Worm (Caenorhabditis elegans): ENCODE measurements around the gene dpl-1.

Gene dpl-1

DNA sequence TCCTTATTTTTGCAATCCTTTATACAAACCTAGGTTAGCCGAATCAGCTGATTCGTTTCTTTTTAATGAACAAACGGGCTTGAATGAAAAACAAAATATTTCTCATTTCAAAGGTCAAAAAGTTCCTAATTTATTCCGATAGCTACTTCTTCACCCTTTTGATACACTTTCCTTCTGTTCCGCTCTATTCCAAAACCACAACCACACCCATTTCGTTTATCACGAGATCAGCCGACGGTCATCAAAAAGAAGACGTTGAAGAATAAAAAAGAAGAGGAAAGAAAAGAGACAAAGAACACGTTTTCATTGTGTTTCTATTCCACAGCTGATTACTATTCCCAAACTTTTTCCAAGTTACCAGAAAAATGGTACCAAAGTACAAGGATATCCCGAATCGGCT lies 21.6 kb upstream of the dpl-1 start (continued):
- TF ChIP-seq ceh-90 (tag; optimal IDR thresholded peaks at IDR 0.05): no peak

ce11 chrII:9152231-9152630 lies 17.5 kb upstream of the dpl-1 start, which contains the start of gene col-78:
TSS of gene col-78 (plus strand) at chrII:9152531.
- no peak for TF ChIP-seq ces-1 (GFP tag; optimal IDR thresholded peaks at IDR 0.05)
- TF ChIP-seq Y116A8C.19 (tag; optimal IDR thresholded peaks at IDR 0.05; ENCODE audit: borderline replicate concordance): no peak
- no peak for TF ChIP-seq C16A3.4 (tag; optimal IDR thresholded peaks at IDR 0.05)
- TF ChIP-seq grh-1 (GFP tag; IDR thresholded peaks at IDR 0.05): no peak
- TF ChIP-seq nhr-71 (tag; optimal IDR thresholded peaks at IDR 0.05): no peak
- TF ChIP-seq unc-62 (GFP tag; optimal IDR thresholded peaks at IDR 0.05): no peak
- TF ChIP-seq ceh-88 (GFP tag; IDR thresholded peaks at IDR 0.05): no peak
- TF ChIP-seq mef-2 (tag; optimal IDR thresholded peaks at IDR 0.05): no peak
- TF ChIP-seq pag-3 (tag; optimal IDR thresholded peaks at IDR 0.05; ENCODE audit: borderline replicate concordance, insufficient read depth): no peak
- TF ChIP-seq lin-14 (GFP tag; optimal IDR thresholded peaks at IDR 0.05): no peak
- no peak for TF ChIP-seq ztf-4 (tag; optimal IDR thresholded peaks at IDR 0.05)

DNA sequence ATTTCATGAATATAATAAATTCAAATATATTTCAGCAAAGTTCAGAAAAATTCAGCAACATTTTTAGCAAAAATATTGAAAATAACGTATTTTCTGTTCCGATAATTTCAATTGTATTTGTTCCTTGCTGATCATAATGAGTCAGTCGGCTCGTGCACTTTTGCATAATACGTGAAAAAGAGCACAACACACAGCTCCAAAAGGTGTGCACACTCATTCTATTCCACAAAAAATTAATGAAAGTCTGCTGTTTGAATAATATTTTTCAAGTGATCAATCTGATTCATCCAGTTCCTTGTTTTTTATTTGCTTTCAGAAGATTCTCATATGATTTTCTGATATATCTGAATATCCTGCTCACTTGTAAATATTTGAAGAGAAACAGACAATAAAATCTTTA lies 15.4 kb upstream of the dpl-1 start:
- TF ChIP-seq ceh-90 (tag; optimal IDR thresholded peaks at IDR 0.05) (no peak), mab-9 (GFP tag; IDR thresholded peaks at IDR 0.05) (no peak), blmp-1 (tag; optimal IDR thresholded peaks at IDR 0.05) (no peak), ceh-63 (GFP tag; optimal IDR thresholded peaks at IDR 0.05) (no peak), lin-35 (GFP tag; optimal IDR thresholded peaks at IDR 0.05) (no peak), ceh-82 (tag; optimal IDR thresholded peaks at IDR 0.05) (no peak), dsc-1 (tag; optimal IDR thresholded peaks at IDR 0.05) (no peak), efl-3 (GFP tag; optimal IDR thresholded peaks at IDR 0.05) (no peak), fkh-8 (tag; optimal IDR thresholded peaks at IDR 0.05) (no peak), nhr-90 (tag; optimal IDR thresholded peaks at IDR 0.05; ENCODE audit: poor library complexity) (no peak), nhr-11 (tag; optimal IDR thresholded peaks at IDR 0.05) (no peak), egl-13 (tag; optimal IDR thresholded peaks at IDR 0.05) (no peak), ceh-88 (GFP tag; IDR thresholded peaks at IDR 0.05) (no peak)

ce11 chrII:9156277-9156676 lies 13.4 kb upstream of the dpl-1 start:
- no peak for TF ChIP-seq nhr-11 (tag; optimal IDR thresholded peaks at IDR 0.05)
- peak; percentile 49 for TF ChIP-seq aha-1 (tag; optimal IDR thresholded peaks at IDR 0.05)
- TF ChIP-seq F16B12.6 (tag; optimal IDR thresholded peaks at IDR 0.05): no peak
- peak in 1 of 6 experiments; percentile 47 for TF ChIP-seq elt-3 (tag; optimal IDR thresholded peaks at IDR 0.05)
- TF ChIP-seq nhr-76 (tag; optimal IDR thresholded peaks at IDR 0.05): no peak
- TF ChIP-seq mep-1 (tag; optimal IDR thresholded peaks at IDR 0.05): no peak
- peak; percentile 65 for TF ChIP-seq nhr-20 (tag; optimal IDR thresholded peaks at IDR 0.05)
- peak; percentile 18 for TF ChIP-seq nhr-90 (tag; optimal IDR thresholded peaks at IDR 0.05; ENCODE audit: poor library complexity)
- no peak for TF ChIP-seq pax-3 (tag; optimal IDR thresholded peaks at IDR 0.05)
- peak; percentile 10 for TF ChIP-seq lin-14 (GFP tag; optimal IDR thresholded peaks at IDR 0.05)
- TF ChIP-seq nhr-71 (tag; optimal IDR thresholded peaks at IDR 0.05): peak; percentile 24
- peak in 1 of 2 experiments; percentile 19 for TF ChIP-seq lin-35 (GFP tag; optimal IDR thresholded peaks at IDR 0.05)
- TF ChIP-seq fkh-4 (tag; optimal IDR thresholded peaks at IDR 0.05; ENCODE audit: borderline replicate concordance): no peak
- peak; percentile 2 for TF ChIP-seq snu-23 (GFP tag; optimal IDR thresholded peaks at IDR 0.05)
- peak; percentile 27 for TF ChIP-seq blmp-1 (tag; optimal IDR thresholded peaks at IDR 0.05)

DNA sequence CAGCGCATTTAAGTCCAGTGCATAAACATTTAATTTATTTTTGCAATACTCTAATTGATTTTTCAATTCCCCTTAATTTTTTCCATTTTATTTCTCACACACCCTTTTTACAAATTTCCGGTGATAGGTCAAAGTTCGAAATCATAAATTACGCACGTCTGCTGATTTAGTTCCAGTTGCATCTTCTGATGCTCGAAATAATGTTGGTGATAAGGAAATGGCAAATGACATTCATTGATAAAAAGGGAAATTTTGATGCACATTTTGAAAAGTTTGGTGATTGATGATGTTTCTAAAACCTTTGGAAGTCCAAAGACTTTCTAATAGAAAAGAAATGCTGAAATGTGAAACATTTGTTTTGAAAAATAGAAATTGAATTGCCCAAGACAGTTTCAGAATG lies 12.6 kb upstream of the dpl-1 start:
- TF ChIP-seq snu-23 (GFP tag; optimal IDR thresholded peaks at IDR 0.05) (no peak), tbx-2 (tag; optimal IDR thresholded peaks at IDR 0.05) (no peak), dpl-1 (GFP tag; optimal IDR thresholded peaks at IDR 0.05) (no peak), fkh-10 (GFP tag; optimal IDR thresholded peaks at IDR 0.05) (no peak), nhr-90 (tag; optimal IDR thresholded peaks at IDR 0.05; ENCODE audit: poor library complexity) (peak; percentile 18), tlp-1 (tag; optimal IDR thresholded peaks at IDR 0.05) (peak; percentile 5), sup-37 (GFP tag; optimal IDR thresholded peaks at IDR 0.05) (no peak), lsy-2 (tag; optimal IDR thresholded peaks at IDR 0.05) (no peak), hpl-2 (GFP tag; optimal IDR thresholded peaks at IDR 0.05) (no peak), ceh-8 (GFP tag; optimal IDR thresholded peaks at IDR 0.05) (no peak), skn-1 (tag; optimal IDR thresholded peaks at IDR 0.05) (no peak), grh-1 (GFP tag; IDR thresholded peaks at IDR 0.05) (no peak), lin-35 (GFP tag; optimal IDR thresholded peaks at IDR 0.05) (peak in 1 of 2 experiments; percentile 3), nhr-85 (tag) (no peak), efl-3 (GFP tag; optimal IDR thresholded peaks at IDR 0.05) (no peak), zag-1 (tag; optimal IDR thresholded peaks at IDR 0.05) (no peak), alr-1 (tag; optimal IDR thresholded peaks at IDR 0.05; ENCODE audit: borderline replicate concordance) (no peak), ceh-90 (tag; optimal IDR thresholded peaks at IDR 0.05) (no peak), elt-2 (tag; optimal IDR thresholded peaks at IDR 0.05) (peak; percentile 90)
